Fruit fly (Drosophila melanogaster) whole organism, embryonic: ENCODE data around the gene ND-18.

ENCODE experiments used
- Abd-B ChIP-seq: fragments of 200-800 bp; sonication (Bioruptor generic); optimal IDR thresholded peaks from 2 replicates; lab custom pipeline; 2018; ENCODE audit warnings: missing biosample characterization, mild to moderate bottlenecking, missing genetic modification characterization, moderate library complexity
- Awh ChIP-seq: fragments of 200-800 bp; sonication (Bioruptor generic); IDR thresholded peaks from 2 replicates; pipeline ENCODE4, ENCODE4 v1.3.6; 2022; ENCODE audit warnings: missing biosample characterization, missing genetic modification characterization
- Blimp-1 ChIP-seq: fragments of 200-800 bp; sonication (Bioruptor generic); optimal IDR thresholded peaks from 3 replicates; lab custom pipeline; 2018; ENCODE audit warnings: missing biosample characterization, missing genetic modification characterization, mild to moderate bottlenecking, moderate library complexity, missing genetic modification reagents
- CG10147 ChIP-seq: fragments of 200-800 bp; sonication (Bioruptor generic); optimal IDR thresholded peaks from 2 replicates; lab custom pipeline; 2019; ENCODE audit warnings: missing biosample characterization, mild to moderate bottlenecking, missing genetic modification characterization, moderate library complexity
- CG10321 ChIP-seq: fragments of 200-800 bp; sonication (Bioruptor generic); IDR thresholded peaks from 2 replicates; pipeline ENCODE4 v1.3.6; 2022; ENCODE audit warnings: missing biosample characterization, missing genetic modification characterization
- CG11695 ChIP-seq: fragments of 200-800 bp; sonication (Bioruptor generic); IDR thresholded peaks from 3 replicates; pipeline ENCODE4 v1.3.6; 2022; ENCODE audit warnings: missing biosample characterization, missing genetic modification characterization
- CG11723 ChIP-seq: fragments of 200-800 bp; sonication (Bioruptor generic); optimal IDR thresholded peaks from 2 replicates; lab custom pipeline; 2017; ENCODE audit warnings: missing biosample characterization, mild to moderate bottlenecking, missing genetic modification characterization
- CG12659 ChIP-seq: fragments of 200-800 bp; sonication (Bioruptor generic); optimal IDR thresholded peaks from 3 replicates; lab custom pipeline; 2017; ENCODE audit warnings: mild to moderate bottlenecking, missing biosample characterization, missing genetic modification reagents, missing genetic modification characterization
- CG13296 ChIP-seq: fragments of 200-800 bp; sonication (Bioruptor generic); optimal IDR thresholded peaks from 3 replicates; lab custom pipeline; 2018; ENCODE audit warnings: missing biosample characterization, mild to moderate bottlenecking, missing genetic modification characterization
- CG14860 ChIP-seq: fragments of 200-800 bp; sonication (Bioruptor generic); IDR thresholded peaks from 3 replicates; pipeline ENCODE4 v1.3.6; 2022; ENCODE audit warnings: missing biosample characterization, missing genetic modification characterization; ENCODE audit not compliant: partially characterized antibody
- CG16813 ChIP-seq: fragments of 200-800 bp; sonication (Bioruptor generic); IDR thresholded peaks from 3 replicates; pipeline ENCODE4 v1.3.6; 2022; ENCODE audit warnings: missing biosample characterization, missing genetic modification characterization; ENCODE audit not compliant: partially characterized antibody
- CG1832 ChIP-seq: fragments of 200-800 bp; sonication (Bioruptor generic); optimal IDR thresholded peaks from 2 replicates; lab custom pipeline; 2017; ENCODE audit warnings: missing biosample characterization, mild to moderate bottlenecking, missing genetic modification characterization, inconsistent platforms
- CG2129 ChIP-seq: fragments of 200-800 bp; sonication (Bioruptor generic); IDR thresholded peaks from 2 replicates; pipeline ENCODE4 v1.3.6; 2022; ENCODE audit warnings: missing biosample characterization, missing genetic modification characterization; ENCODE audit not compliant: partially characterized antibody
- CG30020 ChIP-seq: fragments of 200-800 bp; optimal IDR thresholded peaks from 2 replicates; lab custom pipeline; 2019; ENCODE audit warnings: missing biosample characterization, mild to moderate bottlenecking, missing genetic modification characterization, moderate library complexity
- CG31441 ChIP-seq: fragments of 200-800 bp; sonication (Bioruptor generic); IDR thresholded peaks from 2 replicates; pipeline ENCODE4 v1.3.6; 2022; ENCODE audit warnings: missing biosample characterization, missing genetic modification characterization
- CG32532 ChIP-seq: fragments of 200-800 bp; sonication (Bioruptor generic); IDR thresholded peaks from 2 replicates; pipeline ENCODE4 v1.3.6; 2022; ENCODE audit warnings: missing biosample characterization, missing genetic modification characterization
- CG4404 ChIP-seq: fragments of 200-800 bp; sonication (Bioruptor generic); IDR thresholded peaks from 2 replicates; pipeline ENCODE4 v1.3.6; 2022; ENCODE audit warnings: missing biosample characterization, missing genetic modification characterization
- CG5180 ChIP-seq: fragments of 200-800 bp; sonication (Bioruptor generic); optimal IDR thresholded peaks from 3 replicates; lab custom pipeline; 2017; ENCODE audit warnings: missing biosample characterization, missing genetic modification characterization, mild to moderate bottlenecking, moderate library complexity, missing genetic modification reagents
- CG7372 ChIP-seq: fragments of 200-800 bp; sonication (Bioruptor generic); IDR thresholded peaks from 2 replicates; pipeline ENCODE4 v1.3.6; 2022; ENCODE audit warnings: missing biosample characterization, missing genetic modification characterization
- CG9609 ChIP-seq: fragments of 200-800 bp; sonication (Bioruptor generic); optimal IDR thresholded peaks from 3 replicates; lab custom pipeline; 2016; ENCODE audit warnings: missing biosample characterization, missing genetic modification characterization
- CG9876 ChIP-seq: fragments of 200-800 bp; sonication (Bioruptor generic); optimal IDR thresholded peaks from 2 replicates; lab custom pipeline; 2016; ENCODE audit warnings: missing biosample characterization, missing genetic modification characterization
- Chrac-16 ChIP-seq: fragments of 200-800 bp; sonication (Bioruptor generic); optimal IDR thresholded peaks from 3 replicates; lab custom pipeline; 2016; ENCODE audit warnings: missing biosample characterization, missing genetic modification characterization
- Dek ChIP-seq: fragments of 200-800 bp; sonication (Bioruptor generic); optimal IDR thresholded peaks from 3 replicates; lab custom pipeline; 2019; ENCODE audit warnings: missing biosample characterization, mild to moderate bottlenecking, missing genetic modification characterization, moderate library complexity
- Dp ChIP-seq: fragments of 200-800 bp; sonication (Bioruptor generic); optimal IDR thresholded peaks from 2 replicates; lab custom pipeline; 2018; ENCODE audit warnings: missing biosample characterization, mild to moderate bottlenecking, missing genetic modification characterization, moderate library complexity
- Dref ChIP-seq: fragments of 200-800 bp; sonication (Bioruptor generic); IDR thresholded peaks from 2 replicates; pipeline ENCODE4 v1.3.6; 2022; ENCODE audit warnings: missing biosample characterization, missing genetic modification characterization
- Drgx ChIP-seq: fragments of 200-800 bp; sonication (Bioruptor generic); IDR thresholded peaks from 2 replicates; pipeline ENCODE4 v1.3.6; 2022; ENCODE audit warnings: missing biosample characterization, missing genetic modification characterization
- HLH4C ChIP-seq: fragments of 200-800 bp; sonication (Bioruptor generic); IDR thresholded peaks from 3 replicates; pipeline ENCODE4 v1.3.6; 2022; ENCODE audit warnings: missing biosample characterization, missing genetic modification characterization; ENCODE audit not compliant: partially characterized antibody
- HLH54F ChIP-seq: fragments of 200-800 bp; sonication (Bioruptor generic); optimal IDR thresholded peaks from 3 replicates; lab custom pipeline; 2016; ENCODE audit warnings: missing biosample characterization, missing genetic modification characterization
- Hand ChIP-seq: fragments of 200-800 bp; sonication (Bioruptor generic); optimal IDR thresholded peaks from 2 replicates; lab custom pipeline; 2017; ENCODE audit warnings: mild to moderate bottlenecking, missing biosample characterization, missing genetic modification reagents, missing genetic modification characterization
- HmgD ChIP-seq: fragments of 200-800 bp; sonication (Bioruptor generic); optimal IDR thresholded peaks from 3 replicates; lab custom pipeline; 2016; ENCODE audit warnings: missing biosample characterization, missing genetic modification characterization
- Lpt ChIP-seq: fragments of >200 bp; optimal IDR thresholded peaks from 2 replicates; lab custom pipeline; 2018; ENCODE audit warnings: missing biosample characterization, missing genetic modification characterization
- Mrtf ChIP-seq: fragments of 200-800 bp; sonication (Bioruptor generic); IDR thresholded peaks from 3 replicates; pipeline ENCODE4 v1.3.6; 2022; ENCODE audit warnings: missing biosample characterization, missing genetic modification characterization
- Neu2 ChIP-seq: fragments of 200-800 bp; sonication (Bioruptor generic); optimal IDR thresholded peaks from 3 replicates; lab custom pipeline; 2016; ENCODE audit warnings: missing biosample characterization, missing genetic modification characterization, borderline replicate concordance
- NfI ChIP-seq: fragments of 200-800 bp; sonication (Bioruptor generic); optimal IDR thresholded peaks from 3 replicates; lab custom pipeline; 2018; ENCODE audit warnings: missing biosample characterization, mild to moderate bottlenecking, missing genetic modification characterization, moderate library complexity
- Poxn ChIP-seq: fragments of 200-800 bp; sonication (Bioruptor generic); IDR thresholded peaks from 2 replicates; pipeline ENCODE4 v1.3.6; 2022; ENCODE audit warnings: missing biosample characterization, missing genetic modification characterization
- Six4 ChIP-seq: fragments of 200-800 bp; sonication (Bioruptor generic); optimal IDR thresholded peaks from 2 replicates; lab custom pipeline; 2016; ENCODE audit warnings: missing biosample characterization, missing genetic modification characterization
- crp ChIP-seq, 2 experiments: fragments of 200-800 bp; sonication (Bioruptor generic); optimal IDR thresholded peaks; 2 replicates in 1 of 2; 3 replicates in 1 of 2; lab custom pipeline; 2017; ENCODE audit warnings: missing biosample characterization in 2 of 2, missing genetic modification characterization in 2 of 2, mild to moderate bottlenecking in 1 of 2, moderate library complexity in 1 of 2
- da ChIP-seq: fragments of 200-800 bp; sonication (Bioruptor generic); optimal IDR thresholded peaks from 2 replicates; lab custom pipeline; 2016; ENCODE audit warnings: missing biosample characterization, missing genetic modification characterization
- exex ChIP-seq: fragments of 200-800 bp; sonication (Bioruptor generic); optimal IDR thresholded peaks from 4 replicates; lab custom pipeline; 2018; ENCODE audit warnings: missing biosample characterization, mild to moderate bottlenecking, missing genetic modification characterization, moderate library complexity
- gcm ChIP-seq: fragments of 200-800 bp; sonication (Bioruptor generic); optimal IDR thresholded peaks from 2 replicates; lab custom pipeline; 2019; ENCODE audit warnings: missing biosample characterization, mild to moderate bottlenecking, missing genetic modification characterization, moderate library complexity
- gro ChIP-seq: fragments of 200-800 bp; sonication (Bioruptor generic); optimal IDR thresholded peaks from 2 replicates; lab custom pipeline; 2016; ENCODE audit warnings: missing biosample characterization, missing genetic modification characterization
- hb ChIP-seq: fragments of 200-800 bp; sonication (Bioruptor generic); IDR thresholded peaks from 3 replicates; pipeline ENCODE4 v1.3.6; 2022; ENCODE audit warnings: missing biosample characterization, missing genetic modification characterization; ENCODE audit not compliant: partially characterized antibody
- nom ChIP-seq: fragments of 200-800 bp; sonication (Bioruptor generic); optimal IDR thresholded peaks from 2 replicates; lab custom pipeline; 2017; ENCODE audit warnings: missing biosample characterization, missing genetic modification characterization, mild to moderate bottlenecking, moderate library complexity, missing genetic modification reagents
- odd ChIP-seq: fragments of 200-800 bp; sonication (Bioruptor generic); optimal IDR thresholded peaks from 2 replicates; lab custom pipeline; 2017; ENCODE audit warnings: missing biosample characterization, mild to moderate bottlenecking, missing genetic modification characterization
- org-1 ChIP-seq: fragments of 200-800 bp; sonication (Bioruptor generic); optimal IDR thresholded peaks from 2 replicates; lab custom pipeline; 2017; ENCODE audit warnings: missing biosample characterization, missing genetic modification characterization
- p53 ChIP-seq: fragments of 200-800 bp; sonication (Bioruptor generic); optimal IDR thresholded peaks from 2 replicates; lab custom pipeline; 2016; ENCODE audit warnings: missing biosample characterization, missing genetic modification characterization
- sc ChIP-seq, 3 experiments: fragments of >200 bp in 2 of 3; fragments of 200-800 bp in 1 of 3; sonication (Bioruptor generic) in 1 of 3; optimal IDR thresholded peaks; 2 replicates in 2 of 3; 3 replicates in 1 of 3; lab custom pipeline; 2017; ENCODE audit warnings: mild to moderate bottlenecking in 1 of 3, missing biosample characterization in 1 of 3, missing genetic modification characterization in 1 of 3, missing genetic modification reagents in 1 of 3
- sens-2 ChIP-seq: fragments of 200-800 bp; sonication (Bioruptor generic); IDR thresholded peaks from 2 replicates; pipeline ENCODE4 v1.3.6; 2022; ENCODE audit warnings: missing biosample characterization, missing genetic modification characterization
- sug ChIP-seq: fragments of 200-800 bp; optimal IDR thresholded peaks from 2 replicates; lab custom pipeline; 2019; ENCODE audit warnings: missing biosample characterization, mild to moderate bottlenecking, missing genetic modification characterization, moderate library complexity

ND-18 gene

dm6 chrX:19497782-19498440 is 5.7 kb downstream of the ND-18 start (continued):
- TF ChIP-seq Awh (GFP tag; lab: Robert Waterston, UW) (no peak), odd (GFP tag; lab: Kevin White, UChicago) (no peak), CG11695 (no peak), CG10147 (GFP tag; lab: Kevin White, UChicago) (no peak), sens-2 (GFP tag; lab: Robert Waterston, UW) (no peak), Dref (GFP tag; lab: Robert Waterston, UW) (no peak), Lpt (GFP tag; lab: Kevin White, UChicago) (no peak), HLH4C (GFP tag; lab: Robert Waterston, UW) (no peak), CG30020 (tag; lab: Kevin White, UChicago) (no peak), NfI (peak; percentile 15), Chrac-16 (no peak), CG13296 (GFP tag; lab: Kevin White, UChicago) (peak; percentile 19), exex (tag; lab: Kevin White, UChicago) (peak; percentile 33), CG14860 (GFP tag; lab: Robert Waterston, UW) (no peak), CG7372 (GFP tag; lab: Robert Waterston, UW) (no peak), sc (optimal IDR thresholded peaks at IDR 0.05; lab: Kevin White, UChicago) (no peak), sc (GFP tag; optimal IDR thresholded peaks at IDR 0.05; lab: Kevin White, UChicago) (no peak), CG2129 (GFP tag; lab: Robert Waterston, UW) (no peak), CG4404 (GFP tag; lab: Robert Waterston, UW) (no peak), Dp (GFP tag; lab: Kevin White, UChicago) (no peak), CG5180 (GFP tag; lab: Kevin White, UChicago) (no peak), Dek (tag; lab: Kevin White, UChicago) (no peak), p53 (GFP tag; lab: Kevin White, UChicago) (no peak), CG12659 (GFP tag; lab: Kevin White, UChicago) (peak; percentile 28), gcm (no peak), CG9876 (GFP tag; lab: Kevin White, UChicago) (no peak), CG16813 (GFP tag; lab: Robert Waterston, UW) (no peak), Abd-B (GFP tag; lab: Kevin White, UChicago) (no peak), HLH54F (no peak), Neu2 (GFP tag; lab: Kevin White, UChicago) (no peak), nom (peak; percentile 67), Hand (peak; percentile 43), Drgx (GFP tag; lab: Robert Waterston, UW) (peak; percentile 50; the same call in 1 of the 2 replicates), hb (GFP tag; lab: Robert Waterston, UW) (no peak), CG11723 (GFP tag; lab: Kevin White, UChicago) (no peak), Mrtf (GFP tag; lab: Robert Waterston, UW) (no peak), CG9609 (GFP tag; lab: Kevin White, UChicago) (no peak), CG32532 (GFP tag; lab: Robert Waterston, UW) (peak; percentile 89), CG1832 (GFP tag; lab: Kevin White, UChicago) (no peak), Six4 (GFP tag; lab: Kevin White, UChicago) (no peak), crp (GFP tag; optimal IDR thresholded peaks at IDR 0.05; lab: Kevin White, UChicago) (no peak), HmgD (no peak), da (GFP tag; lab: Kevin White, UChicago) (no peak), gro (GFP tag; lab: Kevin White, UChicago) (peak; percentile 78), sug (tag; lab: Kevin White, UChicago) (peak; percentile 92), CG10321 (GFP tag; lab: Robert Waterston, UW) (no peak), Poxn (GFP tag; lab: Robert Waterston, UW) (no peak), org-1 (GFP tag; lab: Kevin White, UChicago) (no peak), Blimp-1 (GFP tag; lab: Kevin White, UChicago) (no peak), CG31441 (GFP tag; lab: Robert Waterston, UW) (no peak)
